Fruit fly (Drosophila melanogaster): ENCODE data around the gene Mvd.

dm6 chrX:15786242-15786641, 37.3 kb downstream of the Mvd start:
- no peak for TF ChIP-seq psq (optimal IDR thresholded peaks at IDR 0.05)
- no peak for TF ChIP-seq CG8478 (optimal IDR thresholded peaks at IDR 0.05)
- no peak for TF ChIP-seq Dll (optimal IDR thresholded peaks at IDR 0.05)
- TF ChIP-seq usp (GFP tag; optimal IDR thresholded peaks at IDR 0.05), result no peak
- TF ChIP-seq EcR (GFP tag; optimal IDR thresholded peaks at IDR 0.05), result no peak
- no peak for TF ChIP-seq pan (optimal IDR thresholded peaks at IDR 0.05)

Measured in whole organism.